Worm (Caenorhabditis elegans): Measurements from ENCODE around the gene C17A2.7.
A peak's percentile ranks its signal among the peaks of the same experiment; 100 is the strongest.

C17A2.7 gene

DNA sequence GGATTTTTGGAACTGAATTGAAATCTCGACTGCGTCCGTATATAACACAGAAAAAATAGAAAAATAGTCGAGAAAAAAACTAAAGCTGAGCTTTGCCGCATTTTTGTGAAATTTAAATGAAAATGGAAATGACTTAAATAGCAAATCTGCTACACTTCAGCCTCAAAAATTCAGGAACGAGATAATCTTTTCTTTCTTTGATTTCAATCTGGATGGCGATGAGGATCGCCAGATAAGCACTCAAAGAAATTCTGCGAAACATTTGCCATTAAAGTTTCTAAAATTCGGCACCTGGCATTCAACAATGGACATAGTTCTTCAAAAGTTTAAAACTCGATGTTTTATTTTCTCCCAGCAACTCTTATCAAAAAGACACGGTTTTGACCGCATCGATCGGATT, at the start of gene C17A2.7, which contains the start of gene C17A2.3:
C17A2.7 (minus strand) TSS at position 101 of the 400 bp plus-strand sequence.
C17A2.3 (plus strand) TSS at position 305 of the 400 bp plus-strand sequence.
- no peak for TF ChIP-seq php-3 (GFP tag; IDR thresholded peaks at IDR 0.05)
- peak; percentile 78 for TF ChIP-seq aha-1 (tag)

DNA sequence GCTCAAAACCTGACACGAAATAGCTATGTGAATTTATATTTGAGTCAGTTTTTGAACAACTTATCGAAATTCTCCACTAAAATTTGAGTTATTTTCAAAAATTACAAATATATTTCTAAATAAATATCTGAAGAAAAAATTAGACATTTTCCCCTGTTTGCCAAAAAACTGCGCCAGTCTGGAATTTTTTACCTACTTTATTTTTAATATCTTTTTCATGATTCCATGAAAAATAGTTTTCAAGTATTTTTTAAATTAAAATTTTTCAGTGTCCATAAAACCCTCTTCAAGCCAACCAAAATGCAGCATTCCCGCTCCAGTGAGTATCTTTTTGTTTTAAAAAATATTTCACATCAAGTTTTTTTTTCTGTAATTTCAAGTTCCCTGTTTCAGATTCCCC, 47.9 kb upstream of the C17A2.7 start, which contains the start of gene F53C3.8:
F53C3.8 (plus strand) TSS at position 301 of the 400 bp plus-strand sequence.
- TF ChIP-seq egl-27 (tag; optimal IDR thresholded peaks at IDR 0.05) (no peak), mdl-1 (tag; optimal IDR thresholded peaks at IDR 0.05) (no peak)

DNA sequence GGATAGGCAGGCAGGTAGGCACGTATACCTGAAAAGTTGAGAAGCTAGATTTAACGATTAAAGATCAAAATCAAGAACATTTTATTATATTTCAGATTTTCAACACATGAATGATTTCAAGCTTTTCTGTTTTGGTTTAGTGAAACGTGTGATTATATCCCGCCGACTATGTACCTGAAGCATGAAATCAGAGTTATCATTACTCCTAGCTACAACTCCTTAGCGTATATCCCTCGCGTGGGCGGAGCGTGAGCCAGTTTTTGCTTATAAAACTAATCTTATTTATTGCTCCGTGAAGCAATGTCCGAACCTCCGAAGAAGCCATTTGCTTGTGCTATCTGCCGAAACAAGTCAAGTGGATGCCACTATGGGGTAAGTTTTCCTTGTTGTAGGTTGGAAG, 36.7 kb upstream of the C17A2.7 start, which contains the start of gene nhr-166:
nhr-166 (plus strand) TSS at position 301 of the 400 bp plus-strand sequence.
- TF ChIP-seq nhr-42 (GFP tag; IDR thresholded peaks at IDR 0.05) (no peak), tra-1 (GFP tag; IDR thresholded peaks at IDR 0.05) (no peak), F10B5.3 (tag; optimal IDR thresholded peaks at IDR 0.05) (no peak), sdz-12 (GFP tag; optimal IDR thresholded peaks at IDR 0.05) (no peak), nhr-25 (tag; optimal IDR thresholded peaks at IDR 0.05; ENCODE audit: borderline replicate concordance, insufficient read depth) (no peak), ZK546.5 (tag; optimal IDR thresholded peaks at IDR 0.05) (no peak), zfp-3 (GFP tag; conservative IDR thresholded peaks at IDR 0.05) (no peak), lin-1 (GFP tag; IDR thresholded peaks at IDR 0.05) (no peak)

DNA sequence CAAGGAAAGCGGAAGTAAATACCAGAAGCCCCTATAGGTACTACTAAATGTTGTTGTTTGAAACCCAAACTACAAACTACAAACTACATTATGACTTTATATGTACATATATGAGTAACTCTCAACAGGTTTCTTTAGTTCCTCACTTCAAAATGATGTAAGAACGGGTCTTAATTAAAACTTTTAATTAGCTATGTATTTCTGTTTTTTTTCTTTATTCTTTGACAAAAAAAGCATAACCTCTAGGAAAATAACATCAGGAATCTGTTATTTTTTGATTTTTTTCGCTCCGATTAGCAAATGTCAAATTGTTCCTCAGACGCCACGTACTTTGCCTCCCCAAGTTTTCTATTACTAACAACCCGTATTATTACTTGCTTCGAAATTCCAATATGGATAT, 35.1 kb upstream of the C17A2.7 start, which contains the start of gene srh-250:
srh-250 (plus strand) TSS at position 301 of the 400 bp plus-strand sequence.
- TF ChIP-seq ceh-32 (tag; optimal IDR thresholded peaks at IDR 0.05; ENCODE audit: poor library complexity) (no peak), D1046.2 (GFP tag; IDR thresholded peaks at IDR 0.05) (no peak)

DNA sequence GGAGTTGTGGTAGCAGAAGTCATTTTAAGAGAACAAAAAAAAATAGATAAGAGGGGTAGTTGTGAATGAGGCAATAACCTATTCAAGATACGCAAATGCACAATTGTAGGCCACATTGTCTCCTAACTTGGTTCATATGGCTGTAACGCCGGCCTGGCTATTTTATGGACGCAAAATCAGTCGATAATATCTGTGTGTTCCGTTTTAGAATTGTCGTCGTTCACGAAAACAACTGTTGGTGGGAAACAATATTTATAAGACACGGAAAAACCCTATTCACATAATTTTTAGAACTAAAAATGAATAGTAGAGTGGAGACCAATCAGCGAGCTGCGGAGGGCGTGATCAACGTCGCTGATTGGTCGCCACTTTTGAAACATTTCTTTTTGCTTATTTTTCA, 34.7 kb upstream of the C17A2.7 start, which contains the start of gene sdz-7:
sdz-7 (minus strand) TSS at position 101 of the 400 bp plus-strand sequence.
- TF ChIP-seq nhr-48 (tag; optimal IDR thresholded peaks at IDR 0.05) (no peak), ces-1 (GFP tag; optimal IDR thresholded peaks at IDR 0.05) (no peak), lsy-2 (tag; optimal IDR thresholded peaks at IDR 0.05) (no peak), nhr-42 (GFP tag; IDR thresholded peaks at IDR 0.05) (no peak), lin-13 (GFP tag; optimal IDR thresholded peaks at IDR 0.05) (no peak), lir-3 (tag; optimal IDR thresholded peaks at IDR 0.05) (no peak), nhr-102 (tag; optimal IDR thresholded peaks at IDR 0.05) (no peak), F49E8.2 (tag; optimal IDR thresholded peaks at IDR 0.05; ENCODE audit: borderline replicate concordance) (no peak), madf-5 (GFP tag; IDR thresholded peaks at IDR 0.05) (no peak), Y48G9A.11 (GFP tag; IDR thresholded peaks at IDR 0.05) (no peak), jun-1 (tag; optimal IDR thresholded peaks at IDR 0.05) (no peak), aly-2 (tag; optimal IDR thresholded peaks at IDR 0.05) (no peak), saeg-2 (GFP tag; IDR thresholded peaks at IDR 0.05) (no peak), mep-1 (tag; optimal IDR thresholded peaks at IDR 0.05) (no peak)

DNA sequence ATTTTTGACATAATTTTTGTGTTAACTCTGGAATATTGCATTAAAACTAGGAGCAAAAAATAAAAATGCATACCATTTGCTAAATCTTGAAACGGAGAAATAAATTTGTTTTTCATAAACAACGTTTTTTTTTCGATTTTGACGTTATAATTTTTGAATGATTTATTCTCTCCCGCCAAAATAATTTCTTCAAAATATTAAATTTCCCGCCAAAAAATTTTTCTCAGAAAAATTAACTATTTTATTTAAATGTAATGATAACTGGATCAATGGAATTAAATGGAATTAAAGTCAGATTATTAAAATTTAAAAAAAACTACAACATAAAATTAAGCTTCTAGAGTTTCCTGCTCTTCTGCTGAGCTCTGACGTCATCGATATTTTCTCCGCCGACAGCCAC, 33.9 kb upstream of the C17A2.7 start, which contains the start of gene nep-3:
nep-3 (minus strand) TSS at position 101 of the 400 bp plus-strand sequence.
- no peak for TF ChIP-seq ama-1 (optimal IDR thresholded peaks at IDR 0.05)
- no peak for TF ChIP-seq mes-2 (tag; optimal IDR thresholded peaks at IDR 0.05; ENCODE audit: poor library complexity, severe bottlenecking)
- no peak for TF ChIP-seq fos-1 (tag; optimal IDR thresholded peaks at IDR 0.05)
- no peak for TF ChIP-seq nhr-111 (GFP tag; optimal IDR thresholded peaks at IDR 0.05)
- TF ChIP-seq ztf-11 (tag; optimal IDR thresholded peaks at IDR 0.05), result no peak
- TF ChIP-seq F44E2.7 (GFP tag; IDR thresholded peaks at IDR 0.05), result no peak
- no peak for TF ChIP-seq dmd-6 (GFP tag; IDR thresholded peaks at IDR 0.05)
- TF ChIP-seq ceh-44 (GFP tag; IDR thresholded peaks at IDR 0.05), result no peak
- TF ChIP-seq lin-13 (GFP tag; optimal IDR thresholded peaks at IDR 0.05), result no peak

All from whole organism, L4 larva.